Worm (Caenorhabditis elegans) whole organism, mixed stage, embryonic: ENCODE measurements around the gene nex-3.

Experiments
- M03D4.4 ChIP-seq: sonication (generic microtip); optimal IDR thresholded peaks from 2 replicates; lab custom pipeline; 2017; ENCODE audit warnings: mild to moderate bottlenecking, missing genetic modification characterization, missing compliant biosample characterization
- bed-3 ChIP-seq: fragments of 200-800 bp; sonication (Bioruptor generic); optimal IDR thresholded peaks from 3 replicates; lab custom pipeline; 2018; ENCODE audit warnings: mild to moderate bottlenecking, missing genetic modification characterization, moderate library complexity, missing compliant biosample characterization
- blmp-1 ChIP-seq: fragments of 150-350 bp; optimal IDR thresholded peaks from 2 replicates; lab custom pipeline; 2014; ENCODE audit warnings: missing biosample characterization, missing genetic modification characterization
- ceh-39 ChIP-seq: fragments of 150-350 bp; optimal IDR thresholded peaks from 2 replicates; lab custom pipeline; 2014; ENCODE audit warnings: missing biosample characterization, missing genetic modification characterization
- ceh-43 ChIP-seq: fragments of 200-800 bp; sonication (Bioruptor generic); optimal IDR thresholded peaks from 2 replicates; lab custom pipeline; 2018; ENCODE audit warnings: mild to moderate bottlenecking, missing genetic modification characterization, moderate library complexity, missing compliant biosample characterization
- ceh-83 ChIP-seq: fragments of 200-800 bp; sonication (Bioruptor generic); optimal IDR thresholded peaks from 2 replicates; lab custom pipeline; 2018; ENCODE audit warnings: mild to moderate bottlenecking, missing genetic modification characterization, missing compliant biosample characterization
- ces-1 ChIP-seq: fragments of 150-350 bp; optimal IDR thresholded peaks from 2 replicates; lab custom pipeline; 2014; ENCODE audit warnings: missing biosample characterization, missing genetic modification reagents, missing genetic modification characterization
- cnd-1 ChIP-seq: fragments of 200-800 bp; sonication (Bioruptor generic); optimal IDR thresholded peaks from 2 replicates; lab custom pipeline; 2018; ENCODE audit warnings: mild to moderate bottlenecking, missing genetic modification characterization, missing compliant biosample characterization
- drap-1 ChIP-seq: fragments of 200-800 bp; sonication (Bioruptor generic); optimal IDR thresholded peaks from 3 replicates; lab custom pipeline; 2018; ENCODE audit warnings: mild to moderate bottlenecking, missing genetic modification characterization, missing compliant biosample characterization
- elt-1 ChIP-seq: sonication (generic microtip); optimal IDR thresholded peaks from 2 replicates; lab custom pipeline; 2017; ENCODE audit warnings: missing genetic modification characterization, mild to moderate bottlenecking, missing compliant biosample characterization, antibody characterized with exemption, moderate library complexity, borderline replicate concordance; ENCODE audit not compliant: insufficient read depth
- elt-3 ChIP-seq: fragments of 150-350 bp; optimal IDR thresholded peaks from 2 replicates; lab custom pipeline; 2014; ENCODE audit warnings: missing biosample characterization, missing genetic modification characterization
- ham-2 ChIP-seq: fragments of 200-800 bp; sonication (Bioruptor generic); optimal IDR thresholded peaks from 2 replicates; lab custom pipeline; 2018; ENCODE audit warnings: mild to moderate bottlenecking, missing genetic modification characterization, missing compliant biosample characterization
- lin-13 ChIP-seq: fragments of 150-350 bp; optimal IDR thresholded peaks from 2 replicates; lab custom pipeline; 2014; ENCODE audit warnings: missing biosample characterization, missing genetic modification characterization
- lsy-2 ChIP-seq: fragments of 150-350 bp; optimal IDR thresholded peaks from 2 replicates; lab custom pipeline; 2014; ENCODE audit warnings: missing biosample characterization, missing genetic modification characterization
- mab-5 ChIP-seq: fragments of 150-350 bp; optimal IDR thresholded peaks from 2 replicates; lab custom pipeline; 2014; ENCODE audit warnings: missing biosample characterization, missing genetic modification characterization
- mls-2 ChIP-seq: sonication (generic microtip); optimal IDR thresholded peaks from 2 replicates; lab custom pipeline; 2016; ENCODE audit warnings: mild to moderate bottlenecking, missing genetic modification characterization, moderate library complexity, missing compliant biosample characterization
- nhr-12 ChIP-seq: fragments of 150-350 bp; optimal IDR thresholded peaks from 2 replicates; lab custom pipeline; 2014; ENCODE audit warnings: missing biosample characterization, missing genetic modification characterization
- nhr-2 ChIP-seq: fragments of 150-350 bp; optimal IDR thresholded peaks from 2 replicates; lab custom pipeline; 2014; ENCODE audit warnings: missing biosample characterization, missing genetic modification characterization
- nhr-237 ChIP-seq: fragments of 150-350 bp; optimal IDR thresholded peaks from 2 replicates; lab custom pipeline; 2014; ENCODE audit warnings: missing biosample characterization, missing genetic modification characterization
- nhr-28 ChIP-seq: fragments of 150-350 bp; optimal IDR thresholded peaks from 2 replicates; lab custom pipeline; 2014; ENCODE audit warnings: missing biosample characterization, missing genetic modification characterization
- nhr-76 ChIP-seq: sonication (generic microtip); optimal IDR thresholded peaks from 2 replicates; lab custom pipeline; 2017; ENCODE audit warnings: missing biosample characterization, missing genetic modification characterization
- sem-2 ChIP-seq: fragments of 200-800 bp; sonication (Bioruptor generic); optimal IDR thresholded peaks from 2 replicates; lab custom pipeline; 2018; ENCODE audit warnings: mild to moderate bottlenecking, missing genetic modification characterization, missing compliant biosample characterization
- snpc-4 ChIP-seq: fragments of 150-350 bp; optimal IDR thresholded peaks from 2 replicates; lab custom pipeline; 2014; ENCODE audit warnings: missing biosample characterization, missing genetic modification characterization
- sptf-1 ChIP-seq: sonication (generic microtip); optimal IDR thresholded peaks from 2 replicates; lab custom pipeline; 2017; ENCODE audit warnings: mild to moderate bottlenecking, missing genetic modification characterization, moderate library complexity, missing compliant biosample characterization
- tbx-8 ChIP-seq: fragments of 200-800 bp; sonication (Bioruptor generic); optimal IDR thresholded peaks from 2 replicates; lab custom pipeline; 2018; ENCODE audit warnings: mild to moderate bottlenecking, missing genetic modification characterization, moderate library complexity, missing compliant biosample characterization
- unc-120 ChIP-seq: sonication (generic microtip); optimal IDR thresholded peaks from 2 replicates; lab custom pipeline; 2017; ENCODE audit warnings: missing genetic modification characterization, missing compliant biosample characterization; ENCODE audit not compliant: poor library complexity, severe bottlenecking
- unc-39 ChIP-seq: fragments of 150-350 bp; optimal IDR thresholded peaks from 2 replicates; lab custom pipeline; 2014; ENCODE audit warnings: missing biosample characterization, missing genetic modification characterization
- zip-8 ChIP-seq: fragments of 150-350 bp; optimal IDR thresholded peaks from 2 replicates; lab custom pipeline; 2014; ENCODE audit warnings: missing biosample characterization, missing genetic modification characterization
- ztf-11 ChIP-seq: fragments of 150-350 bp; optimal IDR thresholded peaks from 2 replicates; lab custom pipeline; 2014; ENCODE audit warnings: missing biosample characterization, missing genetic modification characterization

Gene nex-3

DNA sequence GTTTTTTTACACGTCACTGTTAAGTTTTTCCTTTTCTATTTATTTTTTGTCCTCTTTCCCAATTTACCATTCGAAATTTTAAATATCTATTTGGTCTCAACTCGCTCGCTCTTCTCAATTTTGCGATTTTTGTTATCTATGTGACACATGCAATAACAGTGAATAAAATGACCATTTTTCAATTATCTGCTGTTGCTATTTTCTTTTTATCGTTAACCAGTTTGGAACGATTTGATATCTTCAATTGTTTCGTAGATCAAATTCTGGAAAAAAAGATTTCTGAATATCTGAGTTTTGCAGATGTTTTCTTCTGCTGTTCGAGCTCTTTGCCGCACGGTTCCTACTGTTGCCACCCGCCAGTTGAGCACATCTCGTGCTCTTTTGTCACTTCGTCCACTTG is 34.7 kb upstream of the nex-3 start, which contains the start of gene prdx-3:
prdx-3 (plus strand) TSS at position 301 of the 400 bp plus-strand sequence.
- TF ChIP-seq drap-1 (no peak), zip-8 (no peak)

DNA sequence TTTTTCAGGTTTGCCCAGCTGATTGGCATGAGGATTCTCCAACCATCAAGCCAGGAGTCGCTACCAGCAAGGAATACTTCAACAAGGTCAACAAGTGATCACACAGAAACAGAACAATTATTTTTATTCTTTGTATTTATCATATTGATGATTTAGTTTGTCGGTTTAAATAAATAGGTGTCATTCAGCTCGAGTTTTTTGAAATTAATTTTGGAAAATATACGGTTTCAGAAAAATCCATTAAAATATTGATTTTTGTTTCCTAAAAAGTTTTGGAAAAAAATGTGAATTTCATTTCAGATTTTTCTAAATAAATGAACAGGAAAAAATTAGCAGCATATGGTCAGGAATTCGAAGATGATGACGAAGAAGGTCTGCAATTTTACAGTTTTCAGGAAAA is 33.6 kb upstream of the nex-3 start, which contains the start of gene gpch-1:
gpch-1 (plus strand) TSS at position 301 of the 400 bp plus-strand sequence.
- TF ChIP-seq elt-3 (tag; lab: Kevin White, UChicago), result no peak
- TF ChIP-seq unc-39 (tag; lab: Kevin White, UChicago), result no peak
- no peak for TF ChIP-seq mab-5 (tag; lab: Kevin White, UChicago)
- TF ChIP-seq snpc-4, result no peak

DNA sequence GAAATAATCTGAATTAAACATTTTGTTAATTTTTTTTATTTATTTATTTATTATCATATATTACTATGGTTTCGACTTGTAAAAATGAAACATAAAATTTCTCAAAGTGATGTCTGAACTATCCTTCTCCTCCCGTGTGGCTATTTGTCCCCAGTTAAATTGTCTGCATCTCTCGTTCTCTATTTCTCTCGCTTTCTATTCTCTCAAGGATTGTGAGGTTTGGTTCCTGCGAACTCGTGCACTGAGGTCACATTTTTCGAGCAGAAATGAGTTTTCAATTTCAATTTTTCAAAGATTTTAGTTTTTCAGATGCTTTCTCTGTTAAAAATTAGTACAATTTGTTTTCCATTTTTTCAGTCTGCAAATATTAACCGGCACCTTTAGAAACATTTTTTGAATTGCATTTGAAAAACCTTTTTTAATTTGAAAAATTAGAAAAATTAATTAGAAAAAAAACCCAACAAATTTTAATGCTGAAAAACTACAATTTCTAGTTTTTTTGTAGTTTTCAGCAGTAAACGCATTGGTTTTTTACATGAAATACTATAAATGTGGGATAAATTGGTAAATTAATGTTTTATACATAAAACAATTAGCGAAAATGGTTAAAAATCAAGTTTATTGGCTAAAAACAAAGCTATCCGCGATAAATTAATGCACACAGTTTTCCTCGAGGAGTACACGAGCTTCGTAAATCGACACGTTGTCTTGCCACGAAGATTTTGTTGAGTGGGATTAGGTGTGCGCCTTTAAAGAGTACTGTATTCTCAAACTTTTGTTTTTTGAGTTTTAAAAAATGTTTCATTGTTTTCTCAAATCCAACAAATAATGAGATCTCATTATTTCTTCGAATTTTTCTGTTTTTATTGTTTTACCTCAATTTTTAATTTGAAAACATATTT is 29.5 kb upstream of the nex-3 start:
- TF ChIP-seq blmp-1 (tag; lab: Kevin White, UChicago) (no peak), ces-1 (GFP tag; lab: Kevin White, UChicago) (peak; percentile 8)

DNA sequence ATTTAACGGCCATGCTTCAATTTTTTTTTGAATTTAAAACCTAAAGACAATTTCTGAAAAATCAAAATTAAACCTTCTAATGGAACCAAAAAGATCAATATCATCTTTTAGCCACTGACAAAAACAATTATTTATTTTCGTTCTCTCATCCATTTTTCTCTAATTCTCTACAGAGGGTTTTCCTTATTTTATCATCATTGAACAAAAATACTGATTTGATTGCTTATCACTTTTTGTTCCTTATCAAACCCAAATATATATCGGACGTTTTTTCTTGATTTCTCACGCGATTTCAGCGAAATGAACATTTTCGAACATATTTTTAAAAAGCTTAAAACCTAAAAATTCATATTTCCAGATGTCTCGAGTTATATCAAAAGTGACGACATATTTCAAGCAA is 28.8 kb upstream of the nex-3 start, which contains the start of gene mpc-1:
mpc-1 (plus strand) TSS at position 359 of the 400 bp plus-strand sequence.
- TF ChIP-seq ztf-11 (no peak), elt-3 (tag; lab: Kevin White, UChicago) (no peak), elt-1 (tag; lab: Kevin White, UChicago) (no peak), zip-8 (no peak), ceh-83 (GFP tag; lab: Kevin White, UChicago) (no peak), nhr-76 (tag; lab: Kevin White, UChicago) (no peak), snpc-4 (no peak), unc-120 (tag; lab: Kevin White, UChicago) (no peak), sem-2 (no peak), nhr-28 (tag; lab: Kevin White, UChicago) (no peak), tbx-8 (GFP tag; lab: Kevin White, UChicago) (no peak), nhr-12 (tag; lab: Kevin White, UChicago) (no peak), ceh-43 (GFP tag; lab: Kevin White, UChicago) (no peak), drap-1 (no peak), bed-3 (GFP tag; lab: Kevin White, UChicago) (no peak)

DNA sequence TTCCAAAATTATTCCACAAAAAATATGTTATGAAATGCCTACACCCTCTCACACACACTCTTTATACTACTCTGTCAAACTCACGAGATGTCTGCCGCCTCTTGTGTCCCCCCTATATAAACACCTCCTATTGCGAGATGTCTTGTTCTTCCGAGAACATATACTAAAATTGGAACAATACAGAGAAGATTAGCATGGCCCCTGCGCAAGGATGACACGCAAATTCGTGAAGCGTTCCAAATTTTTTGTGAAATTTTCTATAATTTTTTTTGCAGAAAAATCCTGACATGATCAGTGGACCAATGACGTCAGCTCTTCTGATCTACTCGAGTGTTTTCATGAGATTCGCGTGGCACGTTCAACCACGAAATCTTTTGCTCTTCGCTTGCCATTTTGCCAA is 27.8 kb upstream of the nex-3 start:
- TF ChIP-seq sem-2, result peak; percentile 54
- peak; percentile 46 for TF ChIP-seq M03D4.4
- peak; percentile 62 for TF ChIP-seq cnd-1 (tag; lab: Kevin White, UChicago)
- TF ChIP-seq lsy-2 (tag; lab: Kevin White, UChicago), result peak; percentile 18
- peak; percentile 64 for TF ChIP-seq drap-1
- peak; percentile 30 for TF ChIP-seq bed-3 (GFP tag; lab: Kevin White, UChicago)
- TF ChIP-seq ham-2 (GFP tag; lab: Kevin White, UChicago), result peak; percentile 7
- TF ChIP-seq ces-1 (GFP tag; lab: Kevin White, UChicago), result peak; percentile 12
- peak; percentile 61 for TF ChIP-seq sptf-1 (tag; lab: Kevin White, UChicago)
- peak; percentile 7 for TF ChIP-seq unc-120 (tag; lab: Kevin White, UChicago)
- TF ChIP-seq mls-2 (tag; lab: Kevin White, UChicago), result peak; percentile 20

DNA sequence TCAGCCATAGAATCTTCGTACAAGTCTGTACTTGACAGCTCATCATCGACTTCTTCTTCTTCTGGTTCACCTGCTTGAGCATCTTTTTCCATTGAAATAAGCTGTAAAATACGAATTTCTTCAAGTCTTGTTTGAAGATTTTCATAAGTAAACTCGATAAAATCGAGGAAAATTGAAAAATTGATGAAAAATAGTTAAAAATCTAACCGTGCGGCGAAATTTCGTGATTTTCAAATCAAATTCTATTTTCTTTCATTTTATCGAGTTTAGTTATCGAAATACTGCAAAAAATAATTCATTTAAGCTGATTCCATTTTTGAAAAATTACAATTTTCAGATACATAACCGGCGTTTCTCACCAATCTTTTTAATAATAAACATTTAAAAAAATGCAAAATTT is 26.7 kb upstream of the nex-3 start, which contains the start of gene R07E5.11:
R07E5.11 (minus strand) TSS at position 101 of the 400 bp plus-strand sequence.
- TF ChIP-seq nhr-28 (tag; lab: Kevin White, UChicago) (no peak), tbx-8 (GFP tag; lab: Kevin White, UChicago) (no peak), elt-3 (tag; lab: Kevin White, UChicago) (no peak), ham-2 (GFP tag; lab: Kevin White, UChicago) (no peak), lin-13 (tag; lab: Kevin White, UChicago) (no peak), nhr-2 (no peak), zip-8 (no peak), sptf-1 (tag; lab: Kevin White, UChicago) (no peak), unc-39 (tag; lab: Kevin White, UChicago) (no peak), ceh-39 (tag; lab: Kevin White, UChicago) (no peak), nhr-237 (tag; lab: Kevin White, UChicago) (no peak), ztf-11 (no peak), ces-1 (GFP tag; lab: Kevin White, UChicago) (no peak), M03D4.4 (no peak)
